Fruit fly (Drosophila melanogaster) whole organism, embryonic: ENCODE measurements around the gene CG11672.

Experiments
- Asciz ChIP-seq: fragments of 200-800 bp; sonication (Bioruptor generic); optimal IDR thresholded peaks from 2 replicates; lab custom pipeline; 2017; ENCODE audit warnings: missing biosample characterization, mild to moderate bottlenecking, missing genetic modification characterization, missing genetic modification reagents
- Atf-2 ChIP-seq: fragments of 200-800 bp; sonication (Bioruptor generic); optimal IDR thresholded peaks from 2 replicates; lab custom pipeline; 2016; ENCODE audit warnings: missing biosample characterization, missing genetic modification characterization
- Bdp1 ChIP-seq: fragments of 200-800 bp; sonication (Bioruptor generic); optimal IDR thresholded peaks from 3 replicates; lab custom pipeline; 2016; ENCODE audit warnings: missing biosample characterization, missing genetic modification characterization
- CG10209 ChIP-seq: fragments of 200-800 bp; sonication (Bioruptor generic); optimal IDR thresholded peaks from 3 replicates; lab custom pipeline; 2017; ENCODE audit warnings: missing biosample characterization, mild to moderate bottlenecking, missing genetic modification characterization, missing genetic modification reagents
- CG10431 ChIP-seq: fragments of 200-800 bp; sonication (Bioruptor generic); optimal IDR thresholded peaks from 3 replicates; lab custom pipeline; 2018; ENCODE audit warnings: missing biosample characterization, mild to moderate bottlenecking, missing genetic modification characterization
- CG11456 ChIP-seq: fragments of 200-800 bp; sonication (Bioruptor generic); IDR thresholded peaks from 3 replicates; pipeline ENCODE4 v1.3.6; 2022; ENCODE audit warnings: missing biosample characterization, missing genetic modification characterization
- CG1233 ChIP-seq: fragments of 200-800 bp; sonication (Bioruptor generic); optimal IDR thresholded peaks from 4 replicates; lab custom pipeline; 2018; ENCODE audit warnings: missing biosample characterization, mild to moderate bottlenecking, missing genetic modification characterization
- CG12744 ChIP-seq: fragments of 200-800 bp; sonication (Bioruptor generic); optimal IDR thresholded peaks from 2 replicates; lab custom pipeline; 2016; ENCODE audit warnings: missing biosample characterization, missing genetic modification characterization
- CG12942 ChIP-seq: fragments of 200-800 bp; sonication (Bioruptor generic); optimal IDR thresholded peaks from 3 replicates; lab custom pipeline; 2016; ENCODE audit warnings: missing biosample characterization, missing genetic modification characterization
- CG15011 ChIP-seq: fragments of 200-800 bp; sonication (Bioruptor generic); optimal IDR thresholded peaks from 3 replicates; lab custom pipeline; 2018; ENCODE audit warnings: missing biosample characterization, mild to moderate bottlenecking, missing genetic modification characterization
- CG2202 ChIP-seq: fragments of 200-800 bp; sonication (Bioruptor generic); optimal IDR thresholded peaks from 2 replicates; lab custom pipeline; 2018; ENCODE audit warnings: missing biosample characterization, mild to moderate bottlenecking, missing genetic modification characterization
- CG30403 ChIP-seq: fragments of 200-800 bp; sonication (Bioruptor generic); optimal IDR thresholded peaks from 3 replicates; lab custom pipeline; 2016; ENCODE audit warnings: missing biosample characterization, missing genetic modification characterization
- CG34224 ChIP-seq: fragments of 200-800 bp; sonication (Bioruptor generic); IDR thresholded peaks from 3 replicates; pipeline ENCODE4 v1.3.6; 2022; ENCODE audit warnings: missing biosample characterization, missing genetic modification characterization; ENCODE audit not compliant: partially characterized antibody
- CG43689 ChIP-seq: fragments of 200-800 bp; sonication (Bioruptor generic); IDR thresholded peaks from 2 replicates; pipeline ENCODE4 v1.3.6; 2022; ENCODE audit warnings: missing biosample characterization, missing genetic modification characterization
- CG9609 ChIP-seq: fragments of 200-800 bp; sonication (Bioruptor generic); optimal IDR thresholded peaks from 3 replicates; lab custom pipeline; 2016; ENCODE audit warnings: missing biosample characterization, missing genetic modification characterization
- CHES-1-like ChIP-seq: fragments of 200-800 bp; sonication (Bioruptor generic); optimal IDR thresholded peaks from 2 replicates; lab custom pipeline; 2016; ENCODE audit warnings: missing biosample characterization, missing genetic modification characterization
- Dbx ChIP-seq: fragments of 200-800 bp; sonication (Bioruptor generic); IDR thresholded peaks from 3 replicates; pipeline ENCODE4 v1.3.6; 2022; ENCODE audit warnings: missing biosample characterization, missing genetic modification characterization
- Eip74EF ChIP-seq, 2 experiments: fragments of 200-800 bp in 1 of 2; fragments of >200 bp in 1 of 2; sonication (Bioruptor generic) in 1 of 2; optimal IDR thresholded peaks; 2 replicates each; lab custom pipeline; 2017 to 2019; ENCODE audit warnings: missing biosample characterization in 2 of 2, missing genetic modification characterization in 2 of 2, mild to moderate bottlenecking in 1 of 2, moderate library complexity in 1 of 2
- HLH54F ChIP-seq: fragments of 200-800 bp; sonication (Bioruptor generic); optimal IDR thresholded peaks from 3 replicates; lab custom pipeline; 2016; ENCODE audit warnings: missing biosample characterization, missing genetic modification characterization
- Hsf ChIP-seq: fragments of 200-800 bp; sonication (Bioruptor generic); optimal IDR thresholded peaks from 3 replicates; lab custom pipeline; 2016; ENCODE audit warnings: missing biosample characterization, missing genetic modification characterization
- Max ChIP-seq: fragments of 200-800 bp; sonication (Bioruptor generic); optimal IDR thresholded peaks from 2 replicates; lab custom pipeline; 2016; ENCODE audit warnings: missing biosample characterization, mild to moderate bottlenecking, missing genetic modification characterization
- NC2β ChIP-seq: fragments of 200-800 bp; sonication (Bioruptor generic); optimal IDR thresholded peaks from 2 replicates; lab custom pipeline; 2016; ENCODE audit warnings: missing biosample characterization, missing genetic modification characterization
- Pdp1 ChIP-seq, 2 experiments: fragments of 200-800 bp; sonication (Bioruptor generic); optimal IDR thresholded peaks; 3 replicates each; lab custom pipeline; 2016; ENCODE audit warnings: missing biosample characterization in 2 of 2, missing genetic modification characterization in 2 of 2, mild to moderate bottlenecking in 1 of 2, moderate library complexity in 1 of 2
- Rx ChIP-seq: fragments of 200-800 bp; sonication (Bioruptor generic); IDR thresholded peaks from 2 replicates; pipeline ENCODE4 v1.3.6; 2022; ENCODE audit warnings: missing biosample characterization, missing genetic modification characterization
- ap ChIP-seq: fragments of 200-800 bp; sonication (Bioruptor generic); IDR thresholded peaks from 2 replicates; pipeline ENCODE4 v1.3.6; 2022; ENCODE audit warnings: missing biosample characterization, missing genetic modification characterization
- ash1 ChIP-seq: fragments of 200-800 bp; sonication (Bioruptor generic); optimal IDR thresholded peaks from 2 replicates; lab custom pipeline; 2018; ENCODE audit warnings: missing biosample characterization, mild to moderate bottlenecking, missing genetic modification characterization
- bbx ChIP-seq: fragments of 200-800 bp; sonication (Bioruptor generic); IDR thresholded peaks from 2 replicates; pipeline ENCODE4 v1.3.6; 2022; ENCODE audit warnings: missing biosample characterization, missing genetic modification characterization; ENCODE audit not compliant: partially characterized antibody
- chif ChIP-seq, 2 experiments: fragments of 200-800 bp; sonication (Bioruptor generic); optimal IDR thresholded peaks; 3 replicates each; lab custom pipeline; 2016; ENCODE audit warnings: missing biosample characterization in 2 of 2, missing genetic modification characterization in 2 of 2
- chinmo ChIP-seq: fragments of 200-800 bp; sonication (Bioruptor generic); IDR thresholded peaks from 4 replicates; pipeline ENCODE4 v1.3.6; 2022; ENCODE audit warnings: missing biosample characterization, missing genetic modification characterization; ENCODE audit not compliant: partially characterized antibody
- ems ChIP-seq: fragments of 200-800 bp; sonication (Bioruptor generic); optimal IDR thresholded peaks from 3 replicates; lab custom pipeline; 2016; ENCODE audit warnings: missing biosample characterization, missing genetic modification characterization
- exex ChIP-seq: fragments of 200-800 bp; sonication (Bioruptor generic); optimal IDR thresholded peaks from 4 replicates; lab custom pipeline; 2018; ENCODE audit warnings: missing biosample characterization, mild to moderate bottlenecking, missing genetic modification characterization, moderate library complexity
- fru ChIP-seq: fragments of >200 bp; optimal IDR thresholded peaks from 2 replicates; lab custom pipeline; 2017
- hkb ChIP-seq, 2 experiments: fragments of 200-800 bp in 1 of 2; fragments of >200 bp in 1 of 2; sonication (Bioruptor generic) in 1 of 2; IDR thresholded peaks in 1 of 2; optimal IDR thresholded peaks in 1 of 2; 2 replicates each; pipeline versions ENCODE4 v1.3.6 to Lab custom; 2017 to 2022; ENCODE audit warnings: missing biosample characterization in 1 of 2, missing genetic modification characterization in 1 of 2
- ind ChIP-seq: fragments of 200-800 bp; sonication (Bioruptor generic); optimal IDR thresholded peaks from 3 replicates; lab custom pipeline; 2016; ENCODE audit warnings: missing biosample characterization, missing genetic modification characterization
- ken ChIP-seq: fragments of 200-800 bp; sonication (Bioruptor generic); IDR thresholded peaks from 3 replicates; pipeline ENCODE4 v1.3.6; 2022; ENCODE audit warnings: missing biosample characterization, missing genetic modification characterization
- klu ChIP-seq: fragments of 200-800 bp; sonication (Bioruptor generic); IDR thresholded peaks from 2 replicates; pipeline ENCODE4 v1.3.6; 2022; ENCODE audit warnings: missing biosample characterization, missing genetic modification characterization
- lmd ChIP-seq: fragments of 200-800 bp; sonication (Bioruptor generic); IDR thresholded peaks from 2 replicates; pipeline ENCODE4 v1.3.6; 2022; ENCODE audit warnings: missing biosample characterization, missing genetic modification characterization
- pnt ChIP-seq: fragments of 200-800 bp; sonication (Bioruptor generic); optimal IDR thresholded peaks from 3 replicates; lab custom pipeline; 2016; ENCODE audit warnings: missing biosample characterization, missing genetic modification characterization
- pzg ChIP-seq: fragments of 200-800 bp; sonication (Bioruptor generic); optimal IDR thresholded peaks from 3 replicates; lab custom pipeline; 2018; ENCODE audit warnings: missing biosample characterization, mild to moderate bottlenecking, missing genetic modification characterization, moderate library complexity
- ro ChIP-seq: fragments of 200-800 bp; sonication (Bioruptor generic); IDR thresholded peaks from 2 replicates; pipeline ENCODE4 v1.3.6; 2022; ENCODE audit warnings: missing biosample characterization, missing genetic modification characterization
- sens ChIP-seq: fragments of 200-800 bp; sonication (Bioruptor generic); peaks from one replicate; lab custom pipeline; 2016; ENCODE audit warnings: missing biosample characterization, missing genetic modification characterization
- sens-2 ChIP-seq: fragments of 200-800 bp; sonication (Bioruptor generic); IDR thresholded peaks from 2 replicates; pipeline ENCODE4 v1.3.6; 2022; ENCODE audit warnings: missing biosample characterization, missing genetic modification characterization
- sim ChIP-seq: fragments of 200-800 bp; sonication (Bioruptor generic); IDR thresholded peaks from 2 replicates; pipeline ENCODE4 v1.3.6; 2022; ENCODE audit warnings: missing biosample characterization, missing genetic modification characterization
- slou ChIP-seq: fragments of 200-800 bp; sonication (Bioruptor generic); optimal IDR thresholded peaks from 3 replicates; lab custom pipeline; 2016; ENCODE audit warnings: missing biosample characterization, missing genetic modification characterization
- tio ChIP-seq: fragments of 200-800 bp; sonication (Bioruptor generic); optimal IDR thresholded peaks from 2 replicates; lab custom pipeline; 2017; ENCODE audit warnings: missing biosample characterization, missing genetic modification characterization, inconsistent platforms
- tll ChIP-seq, 2 experiments: fragments of 200-800 bp in 1 of 2; fragments of >200 bp in 1 of 2; sonication (Bioruptor generic) in 1 of 2; optimal IDR thresholded peaks; 2 replicates each; lab custom pipeline; 2017 to 2019; ENCODE audit warnings: missing biosample characterization in 2 of 2, missing genetic modification characterization in 2 of 2, mild to moderate bottlenecking in 1 of 2, moderate library complexity in 1 of 2
- vfl ChIP-seq: fragments of 200-800 bp; sonication (Bioruptor generic); optimal IDR thresholded peaks from 2 replicates; lab custom pipeline; 2016; ENCODE audit warnings: missing biosample characterization, missing genetic modification characterization
- wdn ChIP-seq: fragments of 200-800 bp; sonication (Bioruptor generic); IDR thresholded peaks from 2 replicates; pipeline ENCODE4 v1.3.6; 2022; ENCODE audit warnings: missing biosample characterization, missing genetic modification characterization

CG11672 gene

dm6 chr3R:8239472-8240301 is 50.7 kb downstream of the CG11672 start (continued):
- TF ChIP-seq CHES-1-like (GFP tag; lab: Kevin White, UChicago): peak; percentile 34
- peak; percentile 83 for TF ChIP-seq CG10431 (GFP tag; lab: Kevin White, UChicago)
- TF ChIP-seq CG12744 (GFP tag; lab: Kevin White, UChicago): peak; percentile 82
- TF ChIP-seq exex (tag; lab: Kevin White, UChicago): peak; percentile 69
- peak; percentile 91 for TF ChIP-seq CG15011
- no peak for TF ChIP-seq fru (lab: Kevin White, UChicago)
- peak; percentile 57 for TF ChIP-seq klu
- TF ChIP-seq wdn (GFP tag; lab: Robert Waterston, UW): no peak; the same call in 1 of the 2 replicates
- TF ChIP-seq NC2β (GFP tag; lab: Kevin White, UChicago): peak; percentile 32
- peak; percentile 17 for TF ChIP-seq pzg (GFP tag; lab: Kevin White, UChicago)
- TF ChIP-seq Hsf (GFP tag; lab: Kevin White, UChicago): peak; percentile 81
- TF ChIP-seq CG12942 (GFP tag; lab: Kevin White, UChicago): peak; percentile 65
- TF ChIP-seq CG9609 (GFP tag; lab: Kevin White, UChicago): peak; percentile 75
- peak; percentile 73 for TF ChIP-seq lmd (GFP tag; lab: Robert Waterston, UW)
- no peak; the same call in 2 of the 3 replicates for TF ChIP-seq ken (GFP tag; lab: Robert Waterston, UW)
- peak; percentile 41; the same call in 1 of the 3 replicates for TF ChIP-seq Dbx
- TF ChIP-seq sens (GFP tag; lab: Kevin White, UChicago): peak; percentile 98
- TF ChIP-seq ash1 (GFP tag; lab: Kevin White, UChicago): no peak
- TF ChIP-seq bbx (GFP tag; lab: Robert Waterston, UW): no peak
- peak; percentile 62 to 77 for TF ChIP-seq Pdp1 (GFP tag; optimal IDR thresholded peaks at IDR 0.05; lab: Kevin White, UChicago)
- TF ChIP-seq Bdp1 (GFP tag; lab: Kevin White, UChicago): peak; percentile 59
- no peak for TF ChIP-seq tll (GFP tag; optimal IDR thresholded peaks at IDR 0.05; lab: Kevin White, UChicago)
- TF ChIP-seq hkb (optimal IDR thresholded peaks at IDR 0.05; lab: Kevin White, UChicago): no peak
- peak; percentile 81 for TF ChIP-seq hkb (GFP tag; IDR thresholded peaks at IDR 0.05; lab: Robert Waterston, UW)
- peak; percentile 59 for TF ChIP-seq pnt
- peak; percentile 90 for TF ChIP-seq Max (GFP tag; lab: Kevin White, UChicago)
- peak; percentile 73 to 75 for TF ChIP-seq chif (GFP tag; optimal IDR thresholded peaks at IDR 0.05; lab: Kevin White, UChicago)
- peak in 1 of 2 experiments; percentile 96 for TF ChIP-seq Eip74EF (GFP tag; optimal IDR thresholded peaks at IDR 0.05; lab: Kevin White, UChicago)
- peak; percentile 50; the same call in 1 of the 2 replicates for TF ChIP-seq sens-2 (GFP tag; lab: Robert Waterston, UW)
- peak; percentile 72 for TF ChIP-seq Atf-2
- peak; percentile 95 for TF ChIP-seq CG30403 (GFP tag; lab: Kevin White, UChicago)
- peak; percentile 60 for TF ChIP-seq Rx (GFP tag; lab: Robert Waterston, UW)
- peak; percentile 54 for TF ChIP-seq vfl (GFP tag; lab: Kevin White, UChicago)
- TF ChIP-seq HLH54F (GFP tag; lab: Kevin White, UChicago): peak; percentile 61
- TF ChIP-seq ind (GFP tag; lab: Kevin White, UChicago): peak; percentile 80
- peak; percentile 92 for TF ChIP-seq CG10209
- no peak for TF ChIP-seq ro (GFP tag; lab: Robert Waterston, UW)
- TF ChIP-seq CG2202 (tag; lab: Kevin White, UChicago): peak; percentile 51
- no peak for TF ChIP-seq CG34224
- no peak for TF ChIP-seq chinmo (GFP tag; lab: Robert Waterston, UW)
- TF ChIP-seq CG43689 (GFP tag; lab: Robert Waterston, UW): peak; percentile 58
- peak; percentile 96 for TF ChIP-seq tio (GFP tag; lab: Kevin White, UChicago)
- TF ChIP-seq CG11456: peak; percentile 70
- TF ChIP-seq CG1233: peak; percentile 93
- TF ChIP-seq Asciz (GFP tag; lab: Kevin White, UChicago): peak; percentile 94
- peak; percentile 52 for TF ChIP-seq ems (GFP tag; lab: Kevin White, UChicago)
- peak; percentile 69 for TF ChIP-seq slou
- peak; percentile 57; the same call in 1 of the 2 replicates for TF ChIP-seq sim (GFP tag; lab: Robert Waterston, UW)
- peak; percentile 60 for TF ChIP-seq ap (GFP tag; lab: Robert Waterston, UW)
